Worm (Caenorhabditis elegans): Measurements from ENCODE around the gene C49C8.8.

The C49C8.8 gene

ce11 chrIV:8668635-8669034, 16.7 kb downstream of the C49C8.8 start, which contains the start of gene cdh-5:
cdh-5 (plus strand) TSS chrIV:8668935.
- no peak for TF ChIP-seq lsy-12 (tag; optimal IDR thresholded peaks at IDR 0.05)
- no peak for TF ChIP-seq mdl-1 (tag; optimal IDR thresholded peaks at IDR 0.05)
- no peak for TF ChIP-seq ceh-82 (tag; optimal IDR thresholded peaks at IDR 0.05)
- TF ChIP-seq nhr-23 (tag; optimal IDR thresholded peaks at IDR 0.05) = no peak
- no peak for TF ChIP-seq nhr-77 (tag; optimal IDR thresholded peaks at IDR 0.05)
- no peak for TF ChIP-seq pqm-1 (tag; optimal IDR thresholded peaks at IDR 0.05)
- TF ChIP-seq nhr-67 (tag; optimal IDR thresholded peaks at IDR 0.05) = no peak
- no peak for TF ChIP-seq daf-12 (tag; optimal IDR thresholded peaks at IDR 0.05)

ce11 chrIV:8673733-8674375, 21.9 kb downstream of the C49C8.8 start:
- TF ChIP-seq nhr-76 (tag; optimal IDR thresholded peaks at IDR 0.05) = no peak
- no peak for TF ChIP-seq pqm-1 (tag; optimal IDR thresholded peaks at IDR 0.05)
- TF ChIP-seq tbx-2 (tag; optimal IDR thresholded peaks at IDR 0.05) = no peak
- TF ChIP-seq nhr-23 (tag; optimal IDR thresholded peaks at IDR 0.05) = no peak
- TF ChIP-seq nfya-1 (tag; optimal IDR thresholded peaks at IDR 0.05; ENCODE audit: insufficient read depth) = no peak
- TF ChIP-seq ama-1 (optimal IDR thresholded peaks at IDR 0.05) = no peak

ce11 chrIV:8677303-8677702, 25.4 kb downstream of the C49C8.8 start, which contains the start of gene F08B4.8:
F08B4.8 (plus strand) TSS chrIV:8677603.
- TF ChIP-seq aly-2 (tag; optimal IDR thresholded peaks at IDR 0.05) (no peak), tbx-2 (tag; optimal IDR thresholded peaks at IDR 0.05) (no peak), jun-1 (tag; optimal IDR thresholded peaks at IDR 0.05) (no peak), mml-1 (tag; optimal IDR thresholded peaks at IDR 0.05) (no peak), mdl-1 (tag; optimal IDR thresholded peaks at IDR 0.05) (no peak), nhr-28 (tag; optimal IDR thresholded peaks at IDR 0.05) (no peak), ztf-11 (tag; optimal IDR thresholded peaks at IDR 0.05) (no peak), elt-3 (tag; optimal IDR thresholded peaks at IDR 0.05) (no peak), zag-1 (tag; optimal IDR thresholded peaks at IDR 0.05) (no peak), nhr-237 (tag; optimal IDR thresholded peaks at IDR 0.05) (no peak), elt-1 (tag; optimal IDR thresholded peaks at IDR 0.05) (no peak), fkh-10 (GFP tag; optimal IDR thresholded peaks at IDR 0.05) (no peak), pqm-1 (tag; optimal IDR thresholded peaks at IDR 0.05) (no peak), nhr-12 (tag; optimal IDR thresholded peaks at IDR 0.05) (no peak)

ce11 chrIV:8679225-8679624, 27.3 kb downstream of the C49C8.8 start, which contains the start of gene nlp-60:
nlp-60 (minus strand) TSS chrIV:8679325.
- no peak for TF ChIP-seq lin-15B (tag; optimal IDR thresholded peaks at IDR 0.05)
- no peak for TF ChIP-seq nhr-43 (tag; optimal IDR thresholded peaks at IDR 0.05; ENCODE audit: poor library complexity, severe bottlenecking)
- no peak for TF ChIP-seq nhr-23 (tag; optimal IDR thresholded peaks at IDR 0.05)
- TF ChIP-seq nhr-67 (tag; optimal IDR thresholded peaks at IDR 0.05) = no peak
- TF ChIP-seq nhr-28 (tag; optimal IDR thresholded peaks at IDR 0.05) = no peak

ce11 chrIV:8686510-8686909, 34.6 kb downstream of the C49C8.8 start, which contains the start of gene pole-2:
pole-2 (minus strand) TSS chrIV:8686610.
- TF ChIP-seq nhr-11 (tag; optimal IDR thresholded peaks at IDR 0.05) = no peak
- TF ChIP-seq elt-3 (tag; optimal IDR thresholded peaks at IDR 0.05) = no peak
- no peak for TF ChIP-seq elt-2 (tag; optimal IDR thresholded peaks at IDR 0.05)
- TF ChIP-seq pha-4 (tag; optimal IDR thresholded peaks at IDR 0.05) = no peak
- TF ChIP-seq nhr-23 (tag; optimal IDR thresholded peaks at IDR 0.05) = no peak
- TF ChIP-seq ceh-82 (tag; optimal IDR thresholded peaks at IDR 0.05) = no peak
- TF ChIP-seq nfya-1 (tag; optimal IDR thresholded peaks at IDR 0.05; ENCODE audit: insufficient read depth) = no peak
- no peak for TF ChIP-seq pqm-1 (tag; optimal IDR thresholded peaks at IDR 0.05)
- no peak for TF ChIP-seq hmg-11 (tag; optimal IDR thresholded peaks at IDR 0.05)
- TF ChIP-seq ama-1 (optimal IDR thresholded peaks at IDR 0.05) = no peak
- no peak for TF ChIP-seq nhr-12 (tag; optimal IDR thresholded peaks at IDR 0.05)
- no peak for TF ChIP-seq fkh-10 (GFP tag; optimal IDR thresholded peaks at IDR 0.05)
- TF ChIP-seq eor-1 (tag; optimal IDR thresholded peaks at IDR 0.05) = no peak
- no peak for TF ChIP-seq nhr-43 (tag; optimal IDR thresholded peaks at IDR 0.05; ENCODE audit: poor library complexity, severe bottlenecking)
- no peak for TF ChIP-seq nhr-67 (tag; optimal IDR thresholded peaks at IDR 0.05)
- no peak for TF ChIP-seq R02D3.7 (tag; optimal IDR thresholded peaks at IDR 0.05)
- TF ChIP-seq egl-27 (tag; optimal IDR thresholded peaks at IDR 0.05) = no peak
- no peak for TF ChIP-seq jun-1 (tag; optimal IDR thresholded peaks at IDR 0.05)
- TF ChIP-seq nhr-25 (tag; optimal IDR thresholded peaks at IDR 0.05) = no peak
